Worm (Caenorhabditis elegans) whole organism, young adult: ENCODE results near the gene srab-18.

Source experiments
- F49E8.2 ChIP-seq: sonication (generic microtip); optimal IDR thresholded peaks from 3 replicates; lab custom pipeline; 2017; ENCODE audit warnings: missing genetic modification characterization, mild to moderate bottlenecking, missing compliant biosample characterization, antibody characterized with exemption, moderate library complexity; ENCODE audit not compliant: insufficient read depth
- ceh-100 ChIP-seq: fragments of 200-800 bp; sonication (Bioruptor generic); IDR thresholded peaks from 2 replicates; pipeline ENCODE4 v1.3.6; 2022; ENCODE audit warnings: missing genetic modification reagents, missing genetic modification characterization, missing compliant biosample characterization
- lin-40 ChIP-seq: sonication (generic microtip); optimal IDR thresholded peaks from 2 replicates; lab custom pipeline; 2016; ENCODE audit warnings: missing genetic modification characterization, mild to moderate bottlenecking, missing compliant biosample characterization, missing genotype, missing genetic modification reagents
- madf-6 ChIP-seq: fragments of 200-800 bp; sonication (Bioruptor generic); IDR thresholded peaks from 2 replicates; pipeline ENCODE4 v1.3.6; 2022; ENCODE audit warnings: missing genetic modification reagents, missing genetic modification characterization, missing compliant biosample characterization
- sea-2 ChIP-seq: fragments of 200-800 bp; sonication (Bioruptor generic); IDR thresholded peaks from 2 replicates; pipeline ENCODE4 v1.3.6; 2022; ENCODE audit warnings: missing genetic modification characterization, missing compliant biosample characterization
- somi-1 ChIP-seq: fragments of 200-800 bp; sonication (Bioruptor generic); optimal IDR thresholded peaks from 2 replicates; lab custom pipeline; 2018; ENCODE audit warnings: mild to moderate bottlenecking, missing genetic modification characterization, missing compliant biosample characterization
- sptf-2 ChIP-seq: fragments of 200-800 bp; sonication (Bioruptor generic); optimal IDR thresholded peaks from 2 replicates; lab custom pipeline; 2018; ENCODE audit warnings: mild to moderate bottlenecking, missing genetic modification characterization, missing compliant biosample characterization
- unc-130 ChIP-seq: sonication (generic microtip); optimal IDR thresholded peaks from 2 replicates; lab custom pipeline; 2016; ENCODE audit warnings: missing genetic modification reagents, missing genetic modification characterization, missing compliant biosample characterization
- unc-62 ChIP-seq: fragments of 150-350 bp; optimal IDR thresholded peaks from 2 replicates; lab custom pipeline; 2014; ENCODE audit warnings: missing biosample characterization, missing genetic modification reagents, missing genetic modification characterization
- xnd-1 ChIP-seq: sonication (generic microtip); optimal IDR thresholded peaks from 2 replicates; lab custom pipeline; 2016; ENCODE audit warnings: missing genotype, missing genetic modification reagents, missing genetic modification characterization, missing compliant biosample characterization
- ztf-28 ChIP-seq: fragments of 200-800 bp; sonication (Bioruptor generic); IDR thresholded peaks from 2 replicates; pipeline ENCODE4 v1.3.6; 2022; ENCODE audit warnings: missing genetic modification reagents, missing genetic modification characterization, missing compliant biosample characterization
- ztf-6 ChIP-seq: fragments of 200-800 bp; sonication (Bioruptor generic); IDR thresholded peaks from 2 replicates; pipeline ENCODE4 v1.3.6; 2022; ENCODE audit warnings: missing genetic modification reagents, missing genetic modification characterization, missing compliant biosample characterization

ce11 chrV:9879404-9879803 lies 8.2 kb upstream of the srab-18 start, which contains the start of gene srab-26:
- TF ChIP-seq lin-40 (tag; lab: Kevin White, UChicago) (no peak), unc-130 (GFP tag; lab: Kevin White, UChicago) (no peak), unc-62 (GFP tag; lab: Kevin White, UChicago) (no peak), somi-1 (GFP tag; lab: Kevin White, UChicago) (no peak), F49E8.2 (no peak), ztf-28 (GFP tag; lab: Robert Waterston, UW) (no peak), sptf-2 (no peak), xnd-1 (tag; lab: Kevin White, UChicago) (no peak), madf-6 (no peak), sea-2 (GFP tag; lab: Robert Waterston, UW) (no peak), ceh-100 (GFP tag; lab: Robert Waterston, UW) (no peak), ztf-6 (GFP tag; lab: Robert Waterston, UW) (no peak)
